Fruit fly (Drosophila melanogaster) whole organism, prepupa: ENCODE measurements around the gene Tet.

ENCODE experiments used
- CG1621 ChIP-seq: fragments of 200-800 bp; sonication (Bioruptor generic); optimal IDR thresholded peaks from 3 replicates; lab custom pipeline; 2018; ENCODE audit warnings: missing biosample characterization, mild to moderate bottlenecking, missing genetic modification characterization
- CG6854 ChIP-seq: fragments of 200-800 bp; sonication (Bioruptor generic); optimal IDR thresholded peaks from 2 replicates; lab custom pipeline; 2017; ENCODE audit warnings: missing biosample characterization, mild to moderate bottlenecking, missing genetic modification characterization
- CG8632 ChIP-seq: fragments of 200-800 bp; sonication (Bioruptor generic); optimal IDR thresholded peaks from 3 replicates; lab custom pipeline; 2016; ENCODE audit warnings: missing biosample characterization, missing genetic modification characterization
- Hr39 ChIP-seq: fragments of 200-800 bp; sonication (Bioruptor generic); optimal IDR thresholded peaks from 2 replicates; lab custom pipeline; 2016; ENCODE audit warnings: missing biosample characterization, missing genetic modification characterization
- fd85E ChIP-seq: fragments of 200-800 bp; sonication (Bioruptor generic); optimal IDR thresholded peaks from 3 replicates; lab custom pipeline; 2016; ENCODE audit warnings: missing biosample characterization, missing genetic modification characterization
- fkh ChIP-seq: fragments of 200-800 bp; sonication (Bioruptor generic); optimal IDR thresholded peaks from 3 replicates; lab custom pipeline; 2017; ENCODE audit warnings: missing biosample characterization, mild to moderate bottlenecking, missing genetic modification characterization, moderate library complexity
- spab ChIP-seq: fragments of 200-800 bp; sonication (Bioruptor generic); optimal IDR thresholded peaks from 2 replicates; lab custom pipeline; 2017; ENCODE audit warnings: missing biosample characterization, mild to moderate bottlenecking, missing genetic modification characterization, missing genetic modification reagents
- topi ChIP-seq: fragments of 200-800 bp; sonication (Bioruptor generic); optimal IDR thresholded peaks from 3 replicates; lab custom pipeline; 2016; ENCODE audit warnings: missing biosample characterization, missing genetic modification characterization

dm6 chr3L:2885568-2885967, 6.6 kb upstream of the Tet start:
- no peak for TF ChIP-seq fkh (GFP tag; lab: Kevin White, UChicago)
- no peak for TF ChIP-seq topi (GFP tag; lab: Kevin White, UChicago)
- no peak for TF ChIP-seq fd85E (GFP tag; lab: Kevin White, UChicago)
- no peak for TF ChIP-seq CG8632
- no peak for TF ChIP-seq CG6854
- TF ChIP-seq spab: no peak
- no peak for TF ChIP-seq CG1621 (tag; lab: Kevin White, UChicago)
- TF ChIP-seq Hr39 (GFP tag; lab: Kevin White, UChicago): no peak
